Worm (Caenorhabditis elegans): ENCODE results near the gene clec-234.

ce11 chrV:16382949-16383348, 50.4 kb downstream of the clec-234 start:
- TF ChIP-seq sea-1 (GFP tag; conservative IDR thresholded peaks at IDR 0.05) (no peak), ceh-13 (GFP tag; optimal IDR thresholded peaks at IDR 0.05) (no peak), pes-1 (GFP tag; IDR thresholded peaks at IDR 0.05) (no peak), hmbx-1 (tag; optimal IDR thresholded peaks at IDR 0.05) (no peak), scrt-1 (GFP tag; IDR thresholded peaks at IDR 0.05) (no peak), F13C5.2 (tag; optimal IDR thresholded peaks at IDR 0.05) (no peak), ama-1 (optimal IDR thresholded peaks at IDR 0.05) (no peak), hnd-1 (tag; optimal IDR thresholded peaks at IDR 0.05) (no peak), tra-4 (tag; optimal IDR thresholded peaks at IDR 0.05) (no peak), aly-1 (tag; optimal IDR thresholded peaks at IDR 0.05) (no peak), flt-1 (GFP tag; IDR thresholded peaks at IDR 0.05) (no peak), hmg-4 (GFP tag; optimal IDR thresholded peaks at IDR 0.05) (no peak), ceh-36 (tag; optimal IDR thresholded peaks at IDR 0.05) (no peak), ets-7 (tag; optimal IDR thresholded peaks at IDR 0.05) (no peak)
